Fruit fly (Drosophila melanogaster): Measurements from ENCODE around the gene CG32645.

- no peak for TF ChIP-seq usp (GFP tag; optimal IDR thresholded peaks at IDR 0.05)
- no peak for TF ChIP-seq psq (optimal IDR thresholded peaks at IDR 0.05)
- no peak for TF ChIP-seq Dll (optimal IDR thresholded peaks at IDR 0.05)
- no peak for TF ChIP-seq pan (optimal IDR thresholded peaks at IDR 0.05)
- TF ChIP-seq CG8478 (optimal IDR thresholded peaks at IDR 0.05): no peak
Observed at dm6 chrX:13091859-13092258, 47.1 kb upstream of the CG32645 start.

Measured in whole organism.